Worm (Caenorhabditis elegans) whole organism, young adult: ENCODE results near the gene cox-18.

ENCODE experiments used
- ama-1 ChIP-seq, 3 experiments: fragments of 150-350 bp in 1 of 3; sonication (generic microtip) in 2 of 3; optimal IDR thresholded peaks; 2 replicates each; lab custom pipeline; 2014 to 2018; ENCODE audit warnings: missing biosample characterization in 2 of 3, missing genetic modification characterization in 2 of 3, missing genetic modification reagents in 2 of 3
- ceh-27 ChIP-seq: fragments of 200-800 bp; sonication (Bioruptor generic); optimal IDR thresholded peaks from 2 replicates; lab custom pipeline; 2018; ENCODE audit warnings: mild to moderate bottlenecking, missing genetic modification characterization, moderate library complexity, missing compliant biosample characterization
- efl-1 ChIP-seq: fragments of 150-350 bp; optimal IDR thresholded peaks from 2 replicates; lab custom pipeline; 2014; ENCODE audit warnings: missing biosample characterization, missing genetic modification reagents, missing genetic modification characterization
- ekl-4 ChIP-seq: fragments of 200-800 bp; sonication (Bioruptor generic); IDR thresholded peaks from 2 replicates; pipeline ENCODE4 v1.3.6; 2022; ENCODE audit warnings: missing genetic modification reagents, missing genetic modification characterization, missing compliant biosample characterization
- hmg-20 ChIP-seq: fragments of 200-800 bp; sonication (Bioruptor generic); IDR thresholded peaks from 2 replicates; pipeline ENCODE4 v1.3.6; 2022; ENCODE audit warnings: missing genetic modification reagents, missing genetic modification characterization, missing compliant biosample characterization
- lir-1 ChIP-seq: fragments of 200-800 bp; sonication (Bioruptor generic); conservative IDR thresholded peaks from 2 replicates; pipeline ENCODE4 v1.3.6; 2022; ENCODE audit warnings: missing genetic modification reagents, missing genetic modification characterization, missing compliant biosample characterization
- mxl-1 ChIP-seq: sonication (generic microtip); optimal IDR thresholded peaks from 2 replicates; lab custom pipeline; 2016; ENCODE audit warnings: missing genetic modification characterization, missing compliant biosample characterization
- nfya-1 ChIP-seq: sonication (generic microtip); optimal IDR thresholded peaks from 2 replicates; lab custom pipeline; 2017; ENCODE audit warnings: antibody characterized with exemption, missing compliant biosample characterization, missing genetic modification characterization, borderline replicate concordance; ENCODE audit not compliant: insufficient read depth
- nhr-27 ChIP-seq: fragments of 200-800 bp; sonication (Bioruptor generic); optimal IDR thresholded peaks from 2 replicates; lab custom pipeline; 2018; ENCODE audit warnings: mild to moderate bottlenecking, missing genetic modification characterization, moderate library complexity, missing compliant biosample characterization
- nhr-80 ChIP-seq: sonication (generic microtip); optimal IDR thresholded peaks from 2 replicates; lab custom pipeline; 2016; ENCODE audit warnings: missing genetic modification characterization, missing compliant biosample characterization
- unc-62 ChIP-seq: fragments of 150-350 bp; optimal IDR thresholded peaks from 2 replicates; lab custom pipeline; 2014; ENCODE audit warnings: missing biosample characterization, missing genetic modification reagents, missing genetic modification characterization
- zfh-2 ChIP-seq: fragments of 200-800 bp; sonication (Bioruptor generic); conservative IDR thresholded peaks from 2 replicates; pipeline ENCODE4 v1.3.6; 2022; ENCODE audit warnings: missing genetic modification reagents, missing genetic modification characterization, missing compliant biosample characterization
- zim-3 ChIP-seq: sonication (generic microtip); optimal IDR thresholded peaks from 2 replicates; lab custom pipeline; 2017; ENCODE audit warnings: mild to moderate bottlenecking, missing genetic modification characterization, moderate library complexity, missing compliant biosample characterization
- ztf-18 ChIP-seq: sonication (generic microtip); optimal IDR thresholded peaks from 2 replicates; lab custom pipeline; 2016; ENCODE audit warnings: missing genotype, mild to moderate bottlenecking, missing genetic modification characterization, missing compliant biosample characterization

ce11 chrIV:1053989-1054388 lies 43.3 kb upstream of the cox-18 start:
- TF ChIP-seq nhr-80 (no peak), ceh-27 (GFP tag; lab: Kevin White, UChicago) (no peak), zfh-2 (peak; percentile 85), nfya-1 (tag; lab: Kevin White, UChicago) (no peak), efl-1 (GFP tag; lab: Kevin White, UChicago) (no peak), lir-1 (GFP tag; lab: Robert Waterston, UW) (no peak), ama-1 (optimal IDR thresholded peaks at IDR 0.05; lab: Kevin White, UChicago) (no peak), ama-1 (GFP tag; optimal IDR thresholded peaks at IDR 0.05; lab: Kevin White, UChicago) (no peak), unc-62 (GFP tag; lab: Kevin White, UChicago) (no peak), nhr-27 (no peak), zim-3 (tag; lab: Kevin White, UChicago) (no peak), hmg-20 (no peak), ekl-4 (GFP tag; lab: Robert Waterston, UW) (no peak), mxl-1 (tag; lab: Kevin White, UChicago) (no peak), ztf-18 (no peak)
